Fruit fly (Drosophila melanogaster): Measurements from ENCODE around the gene RPA2.

The RPA2 gene

DNA sequence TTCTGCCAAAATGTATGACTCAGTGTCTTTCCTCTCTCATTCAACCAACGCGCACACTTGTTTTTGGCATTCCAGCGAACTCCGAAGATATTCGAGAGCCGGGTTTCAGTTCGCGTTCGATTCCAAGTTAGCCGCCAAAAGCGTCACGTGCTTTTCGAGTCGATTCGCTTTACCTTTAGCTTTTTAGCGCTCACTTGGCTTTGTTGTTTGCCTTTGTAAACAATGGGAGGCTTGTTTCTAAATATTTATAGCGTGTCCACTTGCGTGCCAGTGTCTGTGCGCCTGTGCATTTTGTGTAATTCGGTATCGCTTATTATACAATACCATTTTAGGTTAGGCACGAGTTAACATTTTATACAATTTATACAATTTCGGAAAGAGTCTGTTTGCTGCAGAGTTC, 14.6 kb downstream of the RPA2 start (continued):
- no peak for TF ChIP-seq CG10321 (GFP tag; IDR thresholded peaks at IDR 0.05)
- TF ChIP-seq grau (tag; optimal IDR thresholded peaks at IDR 0.05) = peak; percentile 21
- TF ChIP-seq Eip74EF (GFP tag; optimal IDR thresholded peaks at IDR 0.05) = peak in 1 of 2 experiments; percentile 37
- peak; percentile 35 for TF ChIP-seq unpg (GFP tag; optimal IDR thresholded peaks at IDR 0.05)
- TF ChIP-seq mirr (GFP tag; optimal IDR thresholded peaks at IDR 0.05) = peak; percentile 44
- no peak for TF ChIP-seq emc (GFP tag; optimal IDR thresholded peaks at IDR 0.05)
- peak; percentile 33; the same call in 1 of the 2 replicates for TF ChIP-seq Nf-YA (GFP tag; IDR thresholded peaks at IDR 0.05)
- TF ChIP-seq abd-A (tag; optimal IDR thresholded peaks at IDR 0.05) = no peak
- TF ChIP-seq CG11696 (GFP tag; IDR thresholded peaks at IDR 0.05) = no peak
- peak; percentile 36 for TF ChIP-seq Ets65A (GFP tag)
- TF ChIP-seq CG12391 (tag; optimal IDR thresholded peaks at IDR 0.05) = no peak
- TF ChIP-seq jigr1 (GFP tag; IDR thresholded peaks at IDR 0.05) = no peak
- no peak for TF ChIP-seq CHES-1-like (GFP tag; optimal IDR thresholded peaks at IDR 0.05)
- TF ChIP-seq Mad (GFP tag; optimal IDR thresholded peaks at IDR 0.05) = no peak
- peak; percentile 12 for TF ChIP-seq Myb (GFP tag; optimal IDR thresholded peaks at IDR 0.05)
- TF ChIP-seq CG31224 (GFP tag; IDR thresholded peaks at IDR 0.05) = peak; percentile 70
- TF ChIP-seq fu2 (GFP tag; optimal IDR thresholded peaks at IDR 0.05) = no peak
- no peak for TF ChIP-seq vnd (GFP tag; IDR thresholded peaks at IDR 0.05; ENCODE audit: partially characterized antibody)
- TF ChIP-seq CG8924 (tag; optimal IDR thresholded peaks at IDR 0.05) = no peak
- no peak for TF ChIP-seq CG12104 (GFP tag; optimal IDR thresholded peaks at IDR 0.05)
- TF ChIP-seq CG11093 (GFP tag; IDR thresholded peaks at IDR 0.05) = no peak
- no peak for TF ChIP-seq knrl (GFP tag; IDR thresholded peaks at IDR 0.05; ENCODE audit: partially characterized antibody)
- TF ChIP-seq Dek (tag; optimal IDR thresholded peaks at IDR 0.05) = peak; percentile 5
- TF ChIP-seq Dll (GFP tag; IDR thresholded peaks at IDR 0.05; ENCODE audit: partially characterized antibody) = no peak
- no peak for TF ChIP-seq CG33557 (GFP tag; optimal IDR thresholded peaks at IDR 0.05)
- TF ChIP-seq CG10959 (GFP tag; IDR thresholded peaks at IDR 0.05) = no peak
- TF ChIP-seq cato (GFP tag; optimal IDR thresholded peaks at IDR 0.05; ENCODE audit: borderline replicate concordance) = no peak
- TF ChIP-seq disco-r (GFP tag; optimal IDR thresholded peaks at IDR 0.05) = no peak
- no peak for TF ChIP-seq zf30C (GFP tag; optimal IDR thresholded peaks at IDR 0.05)
- no peak for TF ChIP-seq CG6272 (GFP tag; IDR thresholded peaks at IDR 0.05)
- TF ChIP-seq CG4707 (GFP tag; optimal IDR thresholded peaks at IDR 0.05) = peak; percentile 29
- peak; percentile 33; the same call in 1 of the 2 replicates for TF ChIP-seq Xrp1 (GFP tag; IDR thresholded peaks at IDR 0.05)
- no peak for TF ChIP-seq CG9437 (GFP tag; optimal IDR thresholded peaks at IDR 0.05)
- TF ChIP-seq CG10979 (tag; optimal IDR thresholded peaks at IDR 0.05) = no peak
- no peak for TF ChIP-seq btn (GFP tag; optimal IDR thresholded peaks at IDR 0.05)
- TF ChIP-seq MBD-R2 (GFP tag; IDR thresholded peaks at IDR 0.05) = no peak
- TF ChIP-seq Mrtf (GFP tag; IDR thresholded peaks at IDR 0.05) = no peak
- no peak for TF ChIP-seq nom (GFP tag; optimal IDR thresholded peaks at IDR 0.05)
- peak; percentile 54 for TF ChIP-seq CG10543 (GFP tag; optimal IDR thresholded peaks at IDR 0.05)
- peak; percentile 43 for TF ChIP-seq CG12659 (GFP tag; optimal IDR thresholded peaks at IDR 0.05)
- no peak for TF ChIP-seq hth (optimal IDR thresholded peaks at IDR 0.05)
- TF ChIP-seq crp (GFP tag; optimal IDR thresholded peaks at IDR 0.05) = no peak
- TF ChIP-seq her (GFP tag; optimal IDR thresholded peaks at IDR 0.05) = no peak
- TF ChIP-seq CG10366 (GFP tag; IDR thresholded peaks at IDR 0.05) = no peak
- TF ChIP-seq schlank (tag; optimal IDR thresholded peaks at IDR 0.05) = peak; percentile 46
- peak; percentile 33 for TF ChIP-seq CG33213 (GFP tag; optimal IDR thresholded peaks at IDR 0.05)
- TF ChIP-seq CG2875 (GFP tag; optimal IDR thresholded peaks at IDR 0.05) = peak; percentile 23
- TF ChIP-seq CG10462 (GFP tag; optimal IDR thresholded peaks at IDR 0.05) = no peak
- TF ChIP-seq ato (GFP tag; IDR thresholded peaks at IDR 0.05; ENCODE audit: partially characterized antibody) = no peak
- no peak for TF ChIP-seq crc (GFP tag; optimal IDR thresholded peaks at IDR 0.05)
- peak; percentile 35 for TF ChIP-seq fd64A (GFP tag; optimal IDR thresholded peaks at IDR 0.05)
